Worm (Caenorhabditis elegans) whole organism, L4 larva: ENCODE data around the gene ced-11.

Experiments used
- daf-12 ChIP-seq: fragments of 150-350 bp; optimal IDR thresholded peaks from 2 replicates; lab custom pipeline; 2014; ENCODE audit warnings: missing biosample characterization, missing genetic modification reagents, missing genetic modification characterization
- vab-7 ChIP-seq: fragments of 200-800 bp; sonication (Bioruptor generic); IDR thresholded peaks from 2 replicates; pipeline ENCODE4 v1.3.6; 2022; ENCODE audit warnings: missing genetic modification reagents, missing genetic modification characterization, missing compliant biosample characterization

DNA sequence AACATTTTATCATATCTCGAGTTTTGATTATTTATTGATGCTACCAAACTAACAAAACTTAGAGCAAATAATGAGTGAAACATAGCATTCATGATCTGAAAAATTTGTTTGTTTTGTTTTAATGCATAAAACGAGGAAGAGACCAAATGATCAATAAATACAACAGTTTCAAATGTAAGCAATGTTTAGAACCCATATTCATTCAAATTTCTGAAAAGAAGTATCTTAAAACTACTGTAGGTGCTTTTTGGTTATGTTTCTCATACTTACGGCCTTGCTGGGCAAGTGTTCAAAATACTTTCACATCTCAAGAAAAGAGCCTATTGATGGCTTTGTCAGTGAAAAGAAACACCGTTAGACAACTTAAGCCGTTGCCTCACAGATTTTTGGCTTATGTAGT, 41.6 kb upstream of the ced-11 start, which contains the start of gene F02A9.1:
- TF ChIP-seq vab-7 (GFP tag; lab: Robert Waterston, UW) = no peak
- TF ChIP-seq daf-12 (tag; lab: Kevin White, UChicago) = no peak
